Worm (Caenorhabditis elegans) whole organism, late embryonic: ENCODE measurements around the gene ceh-28.

Source experiments
- Y22D7AL.16 ChIP-seq: sonication (generic microtip); optimal IDR thresholded peaks from 2 replicates; lab custom pipeline; 2016; ENCODE audit warnings: missing genetic modification characterization, missing compliant biosample characterization
- ama-1 ChIP-seq: fragments of 150-350 bp; optimal IDR thresholded peaks from 2 replicates; lab custom pipeline; 2014
- fkh-10 ChIP-seq: fragments of 150-350 bp; optimal IDR thresholded peaks from 2 replicates; lab custom pipeline; 2014; ENCODE audit warnings: missing biosample characterization, missing genetic modification reagents, missing genetic modification characterization
- nfya-1 ChIP-seq: sonication (generic microtip); optimal IDR thresholded peaks from 2 replicates; lab custom pipeline; 2017; ENCODE audit warnings: missing genetic modification characterization, mild to moderate bottlenecking, missing compliant biosample characterization, antibody characterized with exemption, moderate library complexity
- pha-4 ChIP-seq: fragments of 150-350 bp; optimal IDR thresholded peaks from 2 replicates; lab custom pipeline; 2018; ENCODE audit warnings: missing biosample characterization, missing genetic modification reagents, missing genetic modification characterization
- unc-86 ChIP-seq: sonication (generic microtip); optimal IDR thresholded peaks from 2 replicates; lab custom pipeline; 2016; ENCODE audit warnings: missing genetic modification characterization, missing compliant biosample characterization

- peak; percentile 92 for TF ChIP-seq unc-86 (tag; lab: Kevin White, UChicago)
- no peak for TF ChIP-seq pha-4
- TF ChIP-seq Y22D7AL.16 (tag; lab: Kevin White, UChicago): peak; percentile 87
- TF ChIP-seq ama-1 (lab: Kevin White, UChicago): no peak
- TF ChIP-seq nfya-1 (tag; lab: Kevin White, UChicago): peak; percentile 71
- no peak for TF ChIP-seq fkh-10 (GFP tag; lab: Kevin White, UChicago)
Measured at ce11 chrX:13121104-13121503, 46.6 kb downstream of the ceh-28 start.
